Worm (Caenorhabditis elegans) whole organism, L2 larva: ENCODE results near the gene Y7A5A.7.

Experiments
- C34F6.9 ChIP-seq: fragments of 150-350 bp; optimal IDR thresholded peaks from 2 replicates; lab custom pipeline; 2014; ENCODE audit warnings: missing biosample characterization, missing genetic modification characterization
- F13H6.1 ChIP-seq: sonication (generic microtip); optimal IDR thresholded peaks from 2 replicates; lab custom pipeline; 2016; ENCODE audit warnings: missing genetic modification characterization, missing compliant biosample characterization
- ZK546.5 ChIP-seq: sonication (generic microtip); optimal IDR thresholded peaks from 2 replicates; lab custom pipeline; 2017; ENCODE audit warnings: missing biosample characterization, missing genetic modification characterization
- alr-1 ChIP-seq: fragments of 150-350 bp; optimal IDR thresholded peaks from 2 replicates; lab custom pipeline; 2014; ENCODE audit warnings: missing biosample characterization, missing genetic modification characterization
- aly-2 ChIP-seq: fragments of 150-350 bp; optimal IDR thresholded peaks from 2 replicates; lab custom pipeline; 2014; ENCODE audit warnings: missing biosample characterization, missing genetic modification characterization
- ama-1 ChIP-seq: fragments of 150-350 bp; optimal IDR thresholded peaks from 2 replicates; lab custom pipeline; 2018; ENCODE audit warnings: inconsistent platforms
- blmp-1 ChIP-seq: sonication (generic microtip); optimal IDR thresholded peaks from 2 replicates; lab custom pipeline; 2017; ENCODE audit warnings: missing genetic modification characterization, mild to moderate bottlenecking, missing compliant biosample characterization, antibody characterized with exemption, moderate library complexity; ENCODE audit not compliant: insufficient read depth
- ceh-82 ChIP-seq: fragments of 150-350 bp; optimal IDR thresholded peaks from 2 replicates; lab custom pipeline; 2014; ENCODE audit warnings: missing biosample characterization, missing genetic modification characterization
- crh-2 ChIP-seq: sonication (generic microtip); optimal IDR thresholded peaks from 2 replicates; lab custom pipeline; 2017; ENCODE audit warnings: missing biosample characterization, missing genetic modification characterization
- elt-1 ChIP-seq: fragments of 150-350 bp; optimal IDR thresholded peaks from 2 replicates; lab custom pipeline; 2014; ENCODE audit warnings: missing biosample characterization, missing genetic modification characterization
- elt-3 ChIP-seq: sonication (generic microtip); optimal IDR thresholded peaks from 2 replicates; lab custom pipeline; 2017; ENCODE audit warnings: missing biosample characterization, missing genetic modification characterization
- fos-1 ChIP-seq: fragments of 150-350 bp; optimal IDR thresholded peaks from 2 replicates; lab custom pipeline; 2014; ENCODE audit warnings: missing biosample characterization, missing genetic modification characterization
- gmeb-1 ChIP-seq: fragments of 150-350 bp; optimal IDR thresholded peaks from 2 replicates; lab custom pipeline; 2014; ENCODE audit warnings: missing biosample characterization, missing genetic modification characterization
- lin-11 ChIP-seq: fragments of 150-350 bp; sonication (generic microtip); optimal IDR thresholded peaks from 2 replicates; lab custom pipeline; 2014; ENCODE audit warnings: missing biosample characterization, missing genetic modification characterization, inconsistent platforms, mixed read lengths
- lin-13 ChIP-seq: fragments of 150-350 bp; optimal IDR thresholded peaks from 2 replicates; lab custom pipeline; 2014; ENCODE audit warnings: missing biosample characterization, missing genetic modification reagents, missing genetic modification characterization
- lin-39 ChIP-seq: fragments of 150-350 bp; optimal IDR thresholded peaks from 2 replicates; lab custom pipeline; 2014; ENCODE audit warnings: missing biosample characterization, missing genetic modification reagents, missing genetic modification characterization
- lsy-2 ChIP-seq, 2 experiments: fragments of 150-350 bp in 1 of 2; sonication (generic microtip) in 1 of 2; optimal IDR thresholded peaks; 2 replicates each; lab custom pipeline; 2014 to 2017; ENCODE audit warnings: missing biosample characterization in 2 of 2, missing genetic modification characterization in 2 of 2
- mbf-1 ChIP-seq: sonication (generic microtip); optimal IDR thresholded peaks from 2 replicates; lab custom pipeline; 2017; ENCODE audit warnings: missing biosample characterization, missing genetic modification characterization
- nhr-11 ChIP-seq: fragments of 150-350 bp; optimal IDR thresholded peaks from 2 replicates; lab custom pipeline; 2014; ENCODE audit warnings: missing biosample characterization, missing genetic modification characterization
- nhr-129 ChIP-seq: fragments of 150-350 bp; optimal IDR thresholded peaks from 2 replicates; lab custom pipeline; 2014; ENCODE audit warnings: missing biosample characterization, missing genetic modification characterization
- nhr-21 ChIP-seq: fragments of 150-350 bp; optimal IDR thresholded peaks from 2 replicates; lab custom pipeline; 2014; ENCODE audit warnings: missing biosample characterization, missing genetic modification characterization
- nhr-237 ChIP-seq: fragments of 150-350 bp; optimal IDR thresholded peaks from 2 replicates; lab custom pipeline; 2014; ENCODE audit warnings: missing biosample characterization, missing genetic modification characterization
- nhr-25 ChIP-seq: fragments of 150-350 bp; sonication (generic microtip); optimal IDR thresholded peaks from 3 replicates; lab custom pipeline; 2014; ENCODE audit warnings: missing biosample characterization, missing genetic modification characterization
- nhr-6 ChIP-seq: fragments of 150-350 bp; optimal IDR thresholded peaks from 2 replicates; lab custom pipeline; 2014; ENCODE audit warnings: missing biosample characterization, missing genetic modification characterization
- nhr-77 ChIP-seq: fragments of 150-350 bp; optimal IDR thresholded peaks from 2 replicates; lab custom pipeline; 2014; ENCODE audit warnings: missing biosample characterization, missing genetic modification characterization
- sem-4 ChIP-seq: fragments of 150-350 bp; optimal IDR thresholded peaks from 2 replicates; lab custom pipeline; 2014; ENCODE audit warnings: missing biosample characterization, missing genetic modification reagents, missing genetic modification characterization
- sma-3 ChIP-seq: sonication (generic microtip); optimal IDR thresholded peaks from 2 replicates; lab custom pipeline; 2016; ENCODE audit warnings: missing genetic modification reagents, missing genetic modification characterization, missing compliant biosample characterization
- sma-9 ChIP-seq, 2 experiments: fragments of 150-350 bp in 1 of 2; sonication (generic microtip) in 1 of 2; optimal IDR thresholded peaks; 2 replicates each; lab custom pipeline; 2014 to 2016; ENCODE audit warnings: missing genetic modification characterization in 2 of 2, mild to moderate bottlenecking in 1 of 2, missing biosample characterization in 1 of 2, missing compliant biosample characterization in 1 of 2, missing genetic modification reagents in 1 of 2, moderate library complexity in 1 of 2
- snpc-4 ChIP-seq: fragments of 150-350 bp; optimal IDR thresholded peaks from 2 replicates; lab custom pipeline; 2014; ENCODE audit warnings: missing biosample characterization, missing genetic modification characterization
- unc-39 ChIP-seq: fragments of 150-350 bp; optimal IDR thresholded peaks from 2 replicates; lab custom pipeline; 2014; ENCODE audit warnings: missing biosample characterization, missing genetic modification characterization
- zag-1 ChIP-seq: fragments of 150-350 bp; optimal IDR thresholded peaks from 2 replicates; lab custom pipeline; 2014; ENCODE audit warnings: missing biosample characterization, missing genetic modification characterization
- ztf-1 ChIP-seq: fragments of 200-800 bp; sonication (Bioruptor generic); conservative IDR thresholded peaks from 2 replicates; pipeline ENCODE4 v1.3.6; 2022; ENCODE audit warnings: missing genetic modification characterization, missing compliant biosample characterization
- ztf-11 ChIP-seq: sonication (generic microtip); optimal IDR thresholded peaks from 2 replicates; lab custom pipeline; 2017; ENCODE audit warnings: missing biosample characterization, missing genetic modification characterization
- ztf-4 ChIP-seq: fragments of 150-350 bp; optimal IDR thresholded peaks from 2 replicates; lab custom pipeline; 2014; ENCODE audit warnings: missing biosample characterization, missing genetic modification characterization

The Y7A5A.7 gene

ce11 chrX:15841086-15841622 lies 37.2 kb upstream of the Y7A5A.7 start, which contains the start of gene serp-1.1 (continued):
- no peak for TF ChIP-seq elt-1 (tag; lab: Kevin White, UChicago)
- peak; percentile 99 for TF ChIP-seq sem-4 (tag; lab: Kevin White, UChicago)
- TF ChIP-seq lin-13 (GFP tag; lab: Kevin White, UChicago): peak; percentile 98
- TF ChIP-seq alr-1 (tag; lab: Kevin White, UChicago): no peak
- TF ChIP-seq nhr-77: peak; percentile 91
- peak; percentile 99 for TF ChIP-seq nhr-21 (tag; lab: Kevin White, UChicago)
- TF ChIP-seq ZK546.5: peak; percentile 62
- peak; percentile 99 for TF ChIP-seq nhr-129
- peak; percentile 93 for TF ChIP-seq ceh-82
- TF ChIP-seq aly-2 (tag; lab: Kevin White, UChicago): no peak
- TF ChIP-seq nhr-237 (tag; lab: Kevin White, UChicago): peak; percentile 78
- no peak for TF ChIP-seq ztf-1 (GFP tag; lab: Robert Waterston, UW)
- TF ChIP-seq zag-1 (tag; lab: Kevin White, UChicago): peak; percentile 99
- TF ChIP-seq mbf-1: peak; percentile 13
- peak; percentile 95 for TF ChIP-seq ztf-4 (tag; lab: Kevin White, UChicago)
- peak; percentile 93 for TF ChIP-seq lin-11 (tag; lab: Kevin White, UChicago)
- peak; percentile 78 for TF ChIP-seq unc-39
- TF ChIP-seq nhr-6 (tag; lab: Kevin White, UChicago): peak; percentile 95
- peak; percentile 3 for TF ChIP-seq nhr-11 (tag; lab: Kevin White, UChicago)
- peak; percentile 82 for TF ChIP-seq blmp-1 (tag; lab: Kevin White, UChicago)
- peak; percentile 99 for TF ChIP-seq sma-3 (GFP tag; lab: Kevin White, UChicago)
- peak; percentile 100 for TF ChIP-seq crh-2 (tag; lab: Kevin White, UChicago)

- TF ChIP-seq fos-1 (tag; lab: Kevin White, UChicago): peak; percentile 46
- TF ChIP-seq sma-9 (GFP tag; optimal IDR thresholded peaks at IDR 0.05; lab: Kevin White, UChicago): no peak
- TF ChIP-seq sma-9 (tag; optimal IDR thresholded peaks at IDR 0.05; lab: Kevin White, UChicago): no peak
- no peak for TF ChIP-seq mbf-1
Observed at ce11 chrX:15838496-15838948, 34.5 kb upstream of the Y7A5A.7 start, which contains the start of gene acox-1.6. TSS of gene acox-1.6 (minus strand) at chrX:15838546.

- TF ChIP-seq nhr-11 (tag; lab: Kevin White, UChicago) (no peak), snpc-4 (tag; lab: Kevin White, UChicago) (no peak), crh-2 (tag; lab: Kevin White, UChicago) (no peak), nhr-25 (tag; lab: Kevin White, UChicago) (no peak), alr-1 (tag; lab: Kevin White, UChicago) (no peak), zag-1 (tag; lab: Kevin White, UChicago) (no peak), ama-1 (lab: Kevin White, UChicago) (no peak), unc-39 (no peak)
- TF ChIP-seq, all 48 proteins: peak for 0
Observed at ce11 chrX:15831537-15831936, 27.6 kb upstream of the Y7A5A.7 start.

ce11 chrX:15828059-15828458 lies 24.1 kb upstream of the Y7A5A.7 start, which contains the start of gene Y7A5A.20:
TSS of gene Y7A5A.20 (plus strand) at chrX:15828359.
- TF ChIP-seq nhr-6 (tag; lab: Kevin White, UChicago) (no peak), nhr-25 (tag; lab: Kevin White, UChicago) (no peak), C34F6.9 (tag; lab: Kevin White, UChicago) (no peak), ztf-4 (tag; lab: Kevin White, UChicago) (no peak), sma-3 (GFP tag; lab: Kevin White, UChicago) (no peak), F13H6.1 (tag; lab: Kevin White, UChicago) (no peak), nhr-21 (tag; lab: Kevin White, UChicago) (no peak), ztf-1 (GFP tag; lab: Robert Waterston, UW) (no peak), elt-3 (tag; lab: Kevin White, UChicago) (no peak), blmp-1 (tag; lab: Kevin White, UChicago) (no peak), lin-39 (no peak), lin-13 (GFP tag; lab: Kevin White, UChicago) (no peak), ceh-82 (no peak), ZK546.5 (no peak), lsy-2 (tag; optimal IDR thresholded peaks at IDR 0.05; lab: Kevin White, UChicago) (no peak), nhr-11 (tag; lab: Kevin White, UChicago) (no peak)

- TF ChIP-seq ZK546.5 (no peak), gmeb-1 (tag; lab: Kevin White, UChicago) (no peak), ztf-4 (tag; lab: Kevin White, UChicago) (no peak), lin-11 (tag; lab: Kevin White, UChicago) (no peak), nhr-6 (tag; lab: Kevin White, UChicago) (no peak), mbf-1 (no peak), ztf-11 (tag; lab: Kevin White, UChicago) (no peak), nhr-77 (no peak)
Observed at ce11 chrX:15826866-15827265, 22.9 kb upstream of the Y7A5A.7 start, which contains the start of gene Y7A5A.9. TSS of gene Y7A5A.9 (plus strand) at chrX:15827166.
